Worm (Caenorhabditis elegans) whole organism, young adult: Measurements from ENCODE around the gene F55E10.1.

Experiments
- B0019.2 ChIP-seq: fragments of 200-800 bp; sonication (Bioruptor generic); conservative IDR thresholded peaks from 2 replicates; pipeline ENCODE4 v1.3.6; 2022; ENCODE audit warnings: missing genetic modification reagents, missing genetic modification characterization, missing compliant biosample characterization
- B0261.1 ChIP-seq: sonication (generic microtip); optimal IDR thresholded peaks from 2 replicates; lab custom pipeline; 2016; ENCODE audit warnings: mild to moderate bottlenecking, missing genetic modification characterization, moderate library complexity, missing compliant biosample characterization
- F10E7.11 ChIP-seq: sonication (generic microtip); optimal IDR thresholded peaks from 2 replicates; lab custom pipeline; 2017; ENCODE audit warnings: mild to moderate bottlenecking, missing genetic modification characterization, moderate library complexity, missing compliant biosample characterization
- F23B12.7 ChIP-seq: sonication (generic microtip); optimal IDR thresholded peaks from 2 replicates; lab custom pipeline; 2017; ENCODE audit warnings: missing genetic modification characterization, mild to moderate bottlenecking, missing compliant biosample characterization, antibody characterized with exemption, moderate library complexity; ENCODE audit not compliant: insufficient read depth
- F33H1.4 ChIP-seq: fragments of 200-800 bp; sonication (Bioruptor generic); IDR thresholded peaks from 2 replicates; pipeline ENCODE4 v1.3.6; 2022; ENCODE audit warnings: missing genetic modification reagents, missing genetic modification characterization, missing compliant biosample characterization
- F37B4.10 ChIP-seq: fragments of 200-800 bp; sonication (Bioruptor generic); IDR thresholded peaks from 2 replicates; pipeline ENCODE4 v1.3.6; 2022; ENCODE audit warnings: missing genetic modification characterization, missing compliant biosample characterization
- K11D2.4 ChIP-seq: fragments of 200-800 bp; sonication (Bioruptor generic); IDR thresholded peaks from 2 replicates; pipeline ENCODE4 v1.3.6; 2022; ENCODE audit warnings: missing genetic modification reagents, missing genetic modification characterization, missing compliant biosample characterization
- T07F8.4 ChIP-seq: sonication (generic microtip); optimal IDR thresholded peaks from 2 replicates; lab custom pipeline; 2016; ENCODE audit warnings: mild to moderate bottlenecking, missing genetic modification characterization, moderate library complexity, missing compliant biosample characterization
- Y53G8AR.9 ChIP-seq: fragments of 200-800 bp; sonication (Bioruptor generic); conservative IDR thresholded peaks from 2 replicates; pipeline ENCODE4 v1.3.6; 2022; ENCODE audit warnings: missing genetic modification reagents, missing genetic modification characterization, missing compliant biosample characterization
- Y56A3A.18 ChIP-seq: fragments of 200-800 bp; sonication (Bioruptor generic); IDR thresholded peaks from 2 replicates; pipeline ENCODE4 v1.3.6; 2022; ENCODE audit warnings: missing genetic modification reagents, missing genetic modification characterization, missing compliant biosample characterization
- aptf-2 ChIP-seq: fragments of 200-800 bp; sonication (Bioruptor generic); conservative IDR thresholded peaks from 2 replicates; pipeline ENCODE4 v1.3.6; 2022; ENCODE audit warnings: missing genetic modification reagents, missing genetic modification characterization, missing compliant biosample characterization
- attf-6 ChIP-seq: fragments of 200-800 bp; sonication (Bioruptor generic); IDR thresholded peaks from 2 replicates; pipeline ENCODE4 v1.3.6; 2022; ENCODE audit warnings: missing genetic modification reagents, missing genetic modification characterization, missing compliant biosample characterization
- bed-1 ChIP-seq: fragments of 200-800 bp; sonication (Bioruptor generic); IDR thresholded peaks from 2 replicates; pipeline ENCODE4 v1.3.6; 2022; ENCODE audit warnings: missing genetic modification reagents, missing genetic modification characterization, missing compliant biosample characterization
- bed-2 ChIP-seq: fragments of 200-800 bp; sonication (Bioruptor generic); IDR thresholded peaks from 2 replicates; pipeline ENCODE4 v1.3.6; 2022; ENCODE audit warnings: missing genetic modification reagents, missing genetic modification characterization, missing compliant biosample characterization
- cebp-1 ChIP-seq, 2 experiments: fragments of 200-800 bp in 1 of 2; sonication (Bioruptor generic) in 1 of 2; sonication (generic microtip) in 1 of 2; IDR thresholded peaks in 1 of 2; optimal IDR thresholded peaks in 1 of 2; 2 replicates each; pipeline versions ENCODE4 v1.3.6 to Lab custom; 2017 to 2022; ENCODE audit warnings: missing compliant biosample characterization in 2 of 2, missing genetic modification characterization in 2 of 2, mild to moderate bottlenecking in 1 of 2, missing genetic modification reagents in 1 of 2, moderate library complexity in 1 of 2
- ceh-100 ChIP-seq: fragments of 200-800 bp; sonication (Bioruptor generic); IDR thresholded peaks from 2 replicates; pipeline ENCODE4 v1.3.6; 2022; ENCODE audit warnings: missing genetic modification reagents, missing genetic modification characterization, missing compliant biosample characterization
- ceh-58 ChIP-seq: fragments of 200-800 bp; sonication (Bioruptor generic); IDR thresholded peaks from 2 replicates; pipeline ENCODE4 v1.3.6; 2022; ENCODE audit warnings: missing genetic modification characterization, missing compliant biosample characterization
- ceh-79 ChIP-seq: sonication (generic microtip); optimal IDR thresholded peaks from 2 replicates; lab custom pipeline; 2017; ENCODE audit warnings: mild to moderate bottlenecking, missing genetic modification characterization, missing compliant biosample characterization
- ceh-91 ChIP-seq: fragments of 200-800 bp; sonication (Bioruptor generic); IDR thresholded peaks from 2 replicates; pipeline ENCODE4 v1.3.6; 2022; ENCODE audit warnings: missing genetic modification reagents, missing genetic modification characterization, missing compliant biosample characterization
- dpff-1 ChIP-seq: sonication (generic microtip); optimal IDR thresholded peaks from 2 replicates; lab custom pipeline; 2017; ENCODE audit warnings: mild to moderate bottlenecking, missing genetic modification characterization, missing compliant biosample characterization
- dpl-1 ChIP-seq: fragments of 150-350 bp; optimal IDR thresholded peaks from 2 replicates; lab custom pipeline; 2014; ENCODE audit warnings: missing biosample characterization, missing genetic modification reagents, missing genetic modification characterization
- egl-18 ChIP-seq: fragments of 200-800 bp; sonication (Bioruptor generic); IDR thresholded peaks from 2 replicates; pipeline ENCODE4 v1.3.6; 2022; ENCODE audit warnings: missing genetic modification reagents, missing genetic modification characterization, missing compliant biosample characterization
- gei-17 ChIP-seq: fragments of 200-800 bp; sonication (Bioruptor generic); optimal IDR thresholded peaks from 2 replicates; lab custom pipeline; 2018; ENCODE audit warnings: mild to moderate bottlenecking, missing genetic modification characterization, missing compliant biosample characterization
- him-1 ChIP-seq: sonication (generic microtip); optimal IDR thresholded peaks from 2 replicates; lab custom pipeline; 2016; ENCODE audit warnings: missing genotype, missing genetic modification reagents, missing genetic modification characterization, missing compliant biosample characterization
- hmg-1.2 ChIP-seq: fragments of 200-800 bp; sonication (Bioruptor generic); IDR thresholded peaks from 2 replicates; pipeline ENCODE4 v1.3.6; 2022; ENCODE audit warnings: missing genetic modification reagents, missing genetic modification characterization, missing compliant biosample characterization
- hsf-1 ChIP-seq: fragments of 200-800 bp; sonication (Bioruptor generic); IDR thresholded peaks from 2 replicates; pipeline ENCODE4 v1.3.6; 2022; ENCODE audit warnings: missing genetic modification reagents, missing genetic modification characterization, missing compliant biosample characterization
- lag-1 ChIP-seq: fragments of 200-800 bp; sonication (Bioruptor generic); IDR thresholded peaks from 2 replicates; pipeline ENCODE4 v1.3.6; 2022; ENCODE audit warnings: missing genetic modification reagents, missing genetic modification characterization, missing compliant biosample characterization
- let-526 ChIP-seq: fragments of 200-800 bp; sonication (Bioruptor generic); IDR thresholded peaks from 2 replicates; pipeline ENCODE4 v1.3.6; 2022; ENCODE audit warnings: missing genetic modification reagents, missing genetic modification characterization, missing compliant biosample characterization
- lin-40 ChIP-seq: sonication (generic microtip); optimal IDR thresholded peaks from 2 replicates; lab custom pipeline; 2016; ENCODE audit warnings: missing genetic modification characterization, mild to moderate bottlenecking, missing compliant biosample characterization, missing genotype, missing genetic modification reagents
- madf-10 ChIP-seq: sonication (generic microtip); optimal IDR thresholded peaks from 2 replicates; lab custom pipeline; 2016; ENCODE audit warnings: mild to moderate bottlenecking, missing genetic modification characterization, missing compliant biosample characterization
- mel-28 ChIP-seq: sonication (generic microtip); optimal IDR thresholded peaks from 2 replicates; lab custom pipeline; 2016; ENCODE audit warnings: borderline replicate concordance, mild to moderate bottlenecking, missing genetic modification characterization, missing compliant biosample characterization
- nhr-27 ChIP-seq: fragments of 200-800 bp; sonication (Bioruptor generic); optimal IDR thresholded peaks from 2 replicates; lab custom pipeline; 2018; ENCODE audit warnings: mild to moderate bottlenecking, missing genetic modification characterization, moderate library complexity, missing compliant biosample characterization
- nhr-80 ChIP-seq: sonication (generic microtip); optimal IDR thresholded peaks from 2 replicates; lab custom pipeline; 2016; ENCODE audit warnings: missing genetic modification characterization, missing compliant biosample characterization
- rcor-1 ChIP-seq: fragments of 200-800 bp; sonication (Bioruptor generic); IDR thresholded peaks from 2 replicates; pipeline ENCODE4 v1.3.6; 2022; ENCODE audit warnings: missing genetic modification reagents, missing genetic modification characterization, missing compliant biosample characterization
- snpc-4 ChIP-seq, 5 experiments: fragments of 150-350 bp in 1 of 5; sonication (generic microtip) in 4 of 5; optimal IDR thresholded peaks; 2 replicates each; lab custom pipeline; 2014 to 2018; ENCODE audit warnings: missing genetic modification characterization in 5 of 5, missing biosample characterization in 3 of 5, antibody characterized with exemption in 2 of 5, mild to moderate bottlenecking in 2 of 5, missing compliant biosample characterization in 2 of 5, missing genotype in 2 of 5, moderate library complexity in 2 of 5, missing genetic modification reagents in 1 of 5
- tlf-1 ChIP-seq: fragments of 200-800 bp; sonication (Bioruptor generic); optimal IDR thresholded peaks from 2 replicates; lab custom pipeline; 2018; ENCODE audit warnings: mild to moderate bottlenecking, missing genetic modification characterization, missing compliant biosample characterization
- unc-130 ChIP-seq: sonication (generic microtip); optimal IDR thresholded peaks from 2 replicates; lab custom pipeline; 2016; ENCODE audit warnings: missing genetic modification reagents, missing genetic modification characterization, missing compliant biosample characterization
- unc-62 ChIP-seq: fragments of 150-350 bp; optimal IDR thresholded peaks from 2 replicates; lab custom pipeline; 2014; ENCODE audit warnings: missing biosample characterization, missing genetic modification reagents, missing genetic modification characterization
- xnd-1 ChIP-seq: sonication (generic microtip); optimal IDR thresholded peaks from 2 replicates; lab custom pipeline; 2016; ENCODE audit warnings: missing genotype, missing genetic modification reagents, missing genetic modification characterization, missing compliant biosample characterization
- zfh-2 ChIP-seq: fragments of 200-800 bp; sonication (Bioruptor generic); conservative IDR thresholded peaks from 2 replicates; pipeline ENCODE4 v1.3.6; 2022; ENCODE audit warnings: missing genetic modification reagents, missing genetic modification characterization, missing compliant biosample characterization
- ztf-22 ChIP-seq: fragments of 200-800 bp; sonication (Bioruptor generic); optimal IDR thresholded peaks from 2 replicates; lab custom pipeline; 2018; ENCODE audit warnings: mild to moderate bottlenecking, missing genetic modification characterization, moderate library complexity, missing compliant biosample characterization
- ztf-28 ChIP-seq: fragments of 200-800 bp; sonication (Bioruptor generic); IDR thresholded peaks from 2 replicates; pipeline ENCODE4 v1.3.6; 2022; ENCODE audit warnings: missing genetic modification reagents, missing genetic modification characterization, missing compliant biosample characterization

The F55E10.1 gene

DNA sequence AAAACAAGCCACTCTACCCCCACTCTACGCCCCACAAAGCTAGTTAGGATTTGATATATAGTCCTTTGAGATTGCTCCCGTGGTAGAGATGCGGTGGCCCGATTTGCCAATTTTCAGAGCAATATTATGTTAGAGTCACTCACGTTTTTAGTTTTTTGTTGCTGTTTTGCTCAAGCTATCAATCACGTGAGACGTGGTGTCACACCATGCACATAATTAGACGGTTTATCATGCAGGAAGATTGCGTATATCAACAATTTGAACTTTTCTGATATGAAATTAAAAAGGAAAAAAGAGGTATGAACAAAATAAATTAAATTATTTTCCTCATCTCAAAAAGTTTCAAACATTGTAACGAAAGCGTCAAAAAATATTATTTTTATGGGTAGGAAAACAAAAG, 14.5 kb downstream of the F55E10.1 start:
- TF ChIP-seq ceh-79 (tag; lab: Kevin White, UChicago): no peak
- peak; percentile 51 for TF ChIP-seq nhr-80

DNA sequence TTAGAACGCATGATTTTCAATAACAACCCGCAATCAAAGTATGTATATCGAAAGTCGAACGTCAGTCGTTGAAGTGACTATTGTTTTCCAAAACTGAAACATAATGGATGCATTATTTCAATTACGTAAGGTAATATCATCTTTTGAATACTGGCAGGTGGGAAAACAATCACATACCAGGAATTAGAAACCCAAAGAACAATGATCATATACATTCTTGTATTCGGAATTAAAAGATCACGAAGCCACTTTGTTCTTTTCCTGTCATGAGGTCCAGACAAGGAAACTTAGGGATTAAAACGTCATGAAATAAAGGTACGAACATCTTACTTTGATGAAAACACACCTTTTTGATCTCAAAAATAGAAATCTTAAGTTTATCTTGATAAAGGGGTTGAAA, 20.6 kb downstream of the F55E10.1 start:
- TF ChIP-seq B0019.2 (GFP tag; lab: Robert Waterston, UW) (no peak), ceh-79 (tag; lab: Kevin White, UChicago) (no peak), dpl-1 (GFP tag; lab: Kevin White, UChicago) (no peak), ztf-28 (GFP tag; lab: Robert Waterston, UW) (no peak), mel-28 (tag; lab: Kevin White, UChicago) (no peak), F37B4.10 (no peak), F10E7.11 (tag; lab: Kevin White, UChicago) (no peak), dpff-1 (tag; lab: Kevin White, UChicago) (no peak), xnd-1 (tag; lab: Kevin White, UChicago) (no peak), T07F8.4 (tag; lab: Kevin White, UChicago) (no peak), him-1 (no peak), bed-2 (GFP tag; lab: Robert Waterston, UW) (no peak), attf-6 (no peak), ceh-91 (no peak), ceh-58 (GFP tag; lab: Robert Waterston, UW) (no peak), F33H1.4 (GFP tag; lab: Robert Waterston, UW) (no peak), ceh-100 (GFP tag; lab: Robert Waterston, UW) (no peak)

DNA sequence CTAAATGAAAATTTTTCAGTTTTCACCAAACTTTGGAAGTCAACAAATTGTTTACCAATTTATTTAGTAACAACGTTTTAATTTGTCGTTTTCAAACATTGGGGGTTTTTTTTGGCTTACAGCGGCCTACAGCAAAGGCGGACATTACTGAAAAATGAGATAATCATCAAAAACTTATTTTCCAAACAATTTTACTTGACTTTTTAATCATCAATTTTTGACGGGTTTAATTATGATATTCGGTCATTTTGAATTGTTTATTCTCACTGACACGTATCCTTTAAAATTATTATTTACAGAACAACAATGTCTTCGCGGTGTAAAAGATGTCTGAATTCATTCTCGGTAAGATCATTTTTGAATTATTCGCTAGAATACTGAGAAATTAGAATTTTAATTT, 25.8 kb downstream of the F55E10.1 start, which contains the start of gene F40B5.2:
Gene F40B5.2, plus strand, starts transcription at position 301 of the 400 bp plus-strand sequence.
- no peak for TF ChIP-seq bed-2 (GFP tag; lab: Robert Waterston, UW)
- TF ChIP-seq ceh-79 (tag; lab: Kevin White, UChicago): no peak
- no peak for TF ChIP-seq hmg-1.2 (GFP tag; lab: Robert Waterston, UW)
- TF ChIP-seq hsf-1 (GFP tag; lab: Robert Waterston, UW): no peak
- no peak for TF ChIP-seq rcor-1
- no peak for TF ChIP-seq Y56A3A.18 (GFP tag; lab: Robert Waterston, UW)
- TF ChIP-seq tlf-1 (GFP tag; lab: Kevin White, UChicago): no peak
- TF ChIP-seq snpc-4 (GFP tag; optimal IDR thresholded peaks at IDR 0.05; lab: Kevin White, UChicago): no peak
- TF ChIP-seq snpc-4 (tag; optimal IDR thresholded peaks at IDR 0.05; lab: Kevin White, UChicago): no peak
- no peak for TF ChIP-seq nhr-80
- TF ChIP-seq unc-62 (GFP tag; lab: Kevin White, UChicago): no peak
- TF ChIP-seq F37B4.10: no peak
- no peak for TF ChIP-seq ztf-22
- no peak for TF ChIP-seq aptf-2 (GFP tag; lab: Robert Waterston, UW)
- TF ChIP-seq lag-1: no peak
- no peak for TF ChIP-seq F23B12.7 (tag; lab: Kevin White, UChicago)
- no peak for TF ChIP-seq mel-28 (tag; lab: Kevin White, UChicago)
- no peak for TF ChIP-seq zfh-2
- TF ChIP-seq unc-130 (GFP tag; lab: Kevin White, UChicago): no peak
- TF ChIP-seq bed-1 (GFP tag; lab: Robert Waterston, UW): no peak

DNA sequence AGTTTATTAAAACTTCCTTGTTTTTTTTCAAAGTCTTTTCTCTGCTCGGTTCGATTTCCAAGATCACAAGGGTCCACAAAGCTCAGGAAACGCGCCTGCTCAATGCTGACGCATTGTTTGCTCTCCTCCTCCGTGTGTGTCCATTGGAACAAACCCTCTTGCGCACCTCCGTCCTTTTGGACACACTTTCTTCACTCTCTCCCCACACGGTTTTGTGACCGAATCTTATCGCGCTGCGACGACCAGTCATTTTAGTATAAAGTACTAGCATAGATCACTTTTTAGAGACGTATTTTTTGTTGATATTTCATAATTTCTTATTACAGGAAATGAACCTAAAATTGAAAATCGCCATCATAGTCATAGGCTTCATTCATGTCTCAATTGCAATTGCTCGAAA, 26.4 kb downstream of the F55E10.1 start:
- TF ChIP-seq him-1 (no peak), nhr-80 (peak; percentile 95), gei-17 (no peak), rcor-1 (0 out of 2 replicates have a peak, but pooled peaks have one; percentile 47), nhr-27 (no peak), let-526 (GFP tag; lab: Robert Waterston, UW) (0 out of 2 replicates have a peak, but pooled peaks have one; percentile 53), egl-18 (no peak), Y53G8AR.9 (GFP tag; lab: Robert Waterston, UW) (0 out of 2 replicates have a peak, but pooled peaks have one; percentile 43), dpff-1 (tag; lab: Kevin White, UChicago) (no peak), lin-40 (tag; lab: Kevin White, UChicago) (peak; percentile 78), ztf-28 (GFP tag; lab: Robert Waterston, UW) (no peak), F37B4.10 (no peak), B0261.1 (tag; lab: Kevin White, UChicago) (peak; percentile 3), K11D2.4 (GFP tag; lab: Robert Waterston, UW) (peak; percentile 65), cebp-1 (GFP tag; IDR thresholded peaks at IDR 0.05; lab: Robert Waterston, UW) (peak; percentile 64; the same call in 1 of the 2 replicates), cebp-1 (tag; optimal IDR thresholded peaks at IDR 0.05; lab: Kevin White, UChicago) (peak; percentile 82), madf-10 (tag; lab: Kevin White, UChicago) (peak; percentile 45)
